Worm (Caenorhabditis elegans) whole organism, young adult: Measurements from ENCODE around the gene C14E2.7.

Experiments used
- B0035.1 ChIP-seq: sonication (generic microtip); optimal IDR thresholded peaks from 2 replicates; lab custom pipeline; 2016; ENCODE audit warnings: missing genetic modification characterization, mild to moderate bottlenecking, missing compliant biosample characterization, missing genotype, missing genetic modification reagents
- B0336.3 ChIP-seq: fragments of 200-800 bp; sonication (Bioruptor generic); IDR thresholded peaks from 2 replicates; pipeline ENCODE4 v1.3.6; 2022; ENCODE audit warnings: missing genetic modification characterization, missing compliant biosample characterization
- C17E4.6 ChIP-seq: fragments of 200-800 bp; sonication (Bioruptor generic); IDR thresholded peaks from 2 replicates; pipeline ENCODE4 v1.3.6; 2022; ENCODE audit warnings: missing genetic modification reagents, missing genetic modification characterization, missing compliant biosample characterization
- F23B12.7 ChIP-seq: sonication (generic microtip); optimal IDR thresholded peaks from 2 replicates; lab custom pipeline; 2017; ENCODE audit warnings: missing genetic modification characterization, mild to moderate bottlenecking, missing compliant biosample characterization, antibody characterized with exemption, moderate library complexity; ENCODE audit not compliant: insufficient read depth
- F37B4.10 ChIP-seq: fragments of 200-800 bp; sonication (Bioruptor generic); IDR thresholded peaks from 2 replicates; pipeline ENCODE4 v1.3.6; 2022; ENCODE audit warnings: missing genetic modification characterization, missing compliant biosample characterization
- F57C9.4 ChIP-seq: sonication (generic microtip); optimal IDR thresholded peaks from 2 replicates; lab custom pipeline; 2017; ENCODE audit warnings: mild to moderate bottlenecking, missing genetic modification characterization, missing compliant biosample characterization
- Y95B8A.8 ChIP-seq: fragments of 200-800 bp; sonication (Bioruptor generic); IDR thresholded peaks from 2 replicates; pipeline ENCODE4 v1.3.6; 2022; ENCODE audit warnings: missing genetic modification reagents, missing genetic modification characterization, missing compliant biosample characterization
- ZK185.1 ChIP-seq: sonication (generic microtip); optimal IDR thresholded peaks from 2 replicates; lab custom pipeline; 2016; ENCODE audit warnings: mild to moderate bottlenecking, missing genetic modification characterization, missing compliant biosample characterization; ENCODE audit not compliant: poor library complexity, severe bottlenecking
- ama-1 ChIP-seq, 3 experiments: fragments of 150-350 bp in 1 of 3; sonication (generic microtip) in 2 of 3; optimal IDR thresholded peaks; 2 replicates each; lab custom pipeline; 2014 to 2018; ENCODE audit warnings: missing biosample characterization in 2 of 3, missing genetic modification characterization in 2 of 3, missing genetic modification reagents in 2 of 3
- aptf-3 ChIP-seq: fragments of 200-800 bp; sonication (Bioruptor generic); IDR thresholded peaks from 2 replicates; pipeline ENCODE4 v1.3.6; 2022; ENCODE audit warnings: missing genetic modification characterization, missing compliant biosample characterization
- cebp-1 ChIP-seq, 2 experiments: fragments of 200-800 bp in 1 of 2; sonication (Bioruptor generic) in 1 of 2; sonication (generic microtip) in 1 of 2; IDR thresholded peaks in 1 of 2; optimal IDR thresholded peaks in 1 of 2; 2 replicates each; pipeline versions ENCODE4 v1.3.6 to Lab custom; 2017 to 2022; ENCODE audit warnings: missing compliant biosample characterization in 2 of 2, missing genetic modification characterization in 2 of 2, mild to moderate bottlenecking in 1 of 2, missing genetic modification reagents in 1 of 2, moderate library complexity in 1 of 2
- ceh-40 ChIP-seq: fragments of 200-800 bp; sonication (Bioruptor generic); IDR thresholded peaks from 2 replicates; pipeline ENCODE4 v1.3.6; 2022; ENCODE audit warnings: missing genetic modification characterization, missing compliant biosample characterization
- chd-7 ChIP-seq: sonication (generic microtip); optimal IDR thresholded peaks from 2 replicates; lab custom pipeline; 2016; ENCODE audit warnings: mild to moderate bottlenecking, missing genetic modification characterization, moderate library complexity, missing compliant biosample characterization
- dox-1 ChIP-seq: fragments of 200-800 bp; sonication (Bioruptor generic); IDR thresholded peaks from 2 replicates; pipeline ENCODE4 v1.3.6; 2022; ENCODE audit warnings: missing genetic modification reagents, missing genetic modification characterization, missing compliant biosample characterization
- dpl-1 ChIP-seq: fragments of 150-350 bp; optimal IDR thresholded peaks from 2 replicates; lab custom pipeline; 2014; ENCODE audit warnings: missing biosample characterization, missing genetic modification reagents, missing genetic modification characterization
- efl-1 ChIP-seq: fragments of 150-350 bp; optimal IDR thresholded peaks from 2 replicates; lab custom pipeline; 2014; ENCODE audit warnings: missing biosample characterization, missing genetic modification reagents, missing genetic modification characterization
- egrh-3 ChIP-seq: fragments of 200-800 bp; sonication (Bioruptor generic); IDR thresholded peaks from 2 replicates; pipeline ENCODE4 v1.3.6; 2022; ENCODE audit warnings: missing genetic modification reagents, missing genetic modification characterization, missing compliant biosample characterization
- gei-17 ChIP-seq: fragments of 200-800 bp; sonication (Bioruptor generic); optimal IDR thresholded peaks from 2 replicates; lab custom pipeline; 2018; ENCODE audit warnings: mild to moderate bottlenecking, missing genetic modification characterization, missing compliant biosample characterization
- hlh-12 ChIP-seq: sonication (generic microtip); optimal IDR thresholded peaks from 2 replicates; lab custom pipeline; 2016; ENCODE audit warnings: missing genetic modification characterization, missing compliant biosample characterization
- hmg-1.2 ChIP-seq: fragments of 200-800 bp; sonication (Bioruptor generic); IDR thresholded peaks from 2 replicates; pipeline ENCODE4 v1.3.6; 2022; ENCODE audit warnings: missing genetic modification reagents, missing genetic modification characterization, missing compliant biosample characterization
- lag-1 ChIP-seq: fragments of 200-800 bp; sonication (Bioruptor generic); IDR thresholded peaks from 2 replicates; pipeline ENCODE4 v1.3.6; 2022; ENCODE audit warnings: missing genetic modification reagents, missing genetic modification characterization, missing compliant biosample characterization
- lin-26 ChIP-seq: fragments of 200-800 bp; sonication (Bioruptor generic); IDR thresholded peaks from 2 replicates; pipeline ENCODE4 v1.3.6; 2022; ENCODE audit warnings: missing genetic modification reagents, missing genetic modification characterization, missing compliant biosample characterization
- lin-40 ChIP-seq: sonication (generic microtip); optimal IDR thresholded peaks from 2 replicates; lab custom pipeline; 2016; ENCODE audit warnings: missing genetic modification characterization, mild to moderate bottlenecking, missing compliant biosample characterization, missing genotype, missing genetic modification reagents
- lsl-1 ChIP-seq: fragments of 200-800 bp; sonication (Bioruptor generic); optimal IDR thresholded peaks from 2 replicates; lab custom pipeline; 2018; ENCODE audit warnings: mild to moderate bottlenecking, missing genetic modification characterization, moderate library complexity, missing compliant biosample characterization
- madf-3 ChIP-seq: fragments of 200-800 bp; sonication (Bioruptor generic); IDR thresholded peaks from 2 replicates; pipeline ENCODE4 v1.3.6; 2022; ENCODE audit warnings: missing genetic modification reagents, missing genetic modification characterization, missing compliant biosample characterization
- mes-4 ChIP-seq: sonication (generic microtip); optimal IDR thresholded peaks from 2 replicates; lab custom pipeline; 2016; ENCODE audit warnings: missing genotype, missing genetic modification characterization, missing compliant biosample characterization
- nhr-120 ChIP-seq: fragments of 200-800 bp; sonication (Bioruptor generic); IDR thresholded peaks from 2 replicates; pipeline ENCODE4 v1.3.6; 2022; ENCODE audit warnings: missing genetic modification characterization, missing compliant biosample characterization
- nhr-90 ChIP-seq: sonication (generic microtip); optimal IDR thresholded peaks from 2 replicates; lab custom pipeline; 2016; ENCODE audit warnings: missing genotype, mild to moderate bottlenecking, missing genetic modification characterization, missing compliant biosample characterization
- pbrm-1 ChIP-seq: fragments of 200-800 bp; sonication (Bioruptor generic); IDR thresholded peaks from 2 replicates; pipeline ENCODE4 v1.3.6; 2022; ENCODE audit warnings: missing genetic modification reagents, missing genetic modification characterization, missing compliant biosample characterization
- pha-4 ChIP-seq: fragments of 150-350 bp; sonication (generic microtip); optimal IDR thresholded peaks from 2 replicates; lab custom pipeline; 2014; ENCODE audit warnings: missing biosample characterization, missing genetic modification reagents, missing genetic modification characterization
- rcor-1 ChIP-seq: fragments of 200-800 bp; sonication (Bioruptor generic); IDR thresholded peaks from 2 replicates; pipeline ENCODE4 v1.3.6; 2022; ENCODE audit warnings: missing genetic modification reagents, missing genetic modification characterization, missing compliant biosample characterization
- rec-8 ChIP-seq, 2 experiments: sonication (generic microtip); optimal IDR thresholded peaks; 2 replicates each; lab custom pipeline; 2016; ENCODE audit warnings: mild to moderate bottlenecking in 2 of 2, missing genetic modification characterization in 2 of 2, missing genetic modification reagents in 2 of 2, missing genotype in 2 of 2, missing biosample characterization in 1 of 2, missing compliant biosample characterization in 1 of 2, moderate library complexity in 1 of 2
- sea-2 ChIP-seq: fragments of 200-800 bp; sonication (Bioruptor generic); IDR thresholded peaks from 2 replicates; pipeline ENCODE4 v1.3.6; 2022; ENCODE audit warnings: missing genetic modification characterization, missing compliant biosample characterization
- snpc-1.1 ChIP-seq: sonication (generic microtip); optimal IDR thresholded peaks from 2 replicates; lab custom pipeline; 2017; ENCODE audit warnings: missing genetic modification characterization, mild to moderate bottlenecking, missing compliant biosample characterization, antibody characterized with exemption, moderate library complexity, missing genotype, missing genetic modification reagents; ENCODE audit not compliant: insufficient read depth
- somi-1 ChIP-seq: fragments of 200-800 bp; sonication (Bioruptor generic); optimal IDR thresholded peaks from 2 replicates; lab custom pipeline; 2018; ENCODE audit warnings: mild to moderate bottlenecking, missing genetic modification characterization, missing compliant biosample characterization
- unc-130 ChIP-seq: sonication (generic microtip); optimal IDR thresholded peaks from 2 replicates; lab custom pipeline; 2016; ENCODE audit warnings: missing genetic modification reagents, missing genetic modification characterization, missing compliant biosample characterization
- xnd-1 ChIP-seq: sonication (generic microtip); optimal IDR thresholded peaks from 2 replicates; lab custom pipeline; 2016; ENCODE audit warnings: missing genotype, missing genetic modification reagents, missing genetic modification characterization, missing compliant biosample characterization
- zim-3 ChIP-seq: sonication (generic microtip); optimal IDR thresholded peaks from 2 replicates; lab custom pipeline; 2017; ENCODE audit warnings: mild to moderate bottlenecking, missing genetic modification characterization, moderate library complexity, missing compliant biosample characterization
- ztf-28 ChIP-seq: fragments of 200-800 bp; sonication (Bioruptor generic); IDR thresholded peaks from 2 replicates; pipeline ENCODE4 v1.3.6; 2022; ENCODE audit warnings: missing genetic modification reagents, missing genetic modification characterization, missing compliant biosample characterization

The C14E2.7 gene

DNA sequence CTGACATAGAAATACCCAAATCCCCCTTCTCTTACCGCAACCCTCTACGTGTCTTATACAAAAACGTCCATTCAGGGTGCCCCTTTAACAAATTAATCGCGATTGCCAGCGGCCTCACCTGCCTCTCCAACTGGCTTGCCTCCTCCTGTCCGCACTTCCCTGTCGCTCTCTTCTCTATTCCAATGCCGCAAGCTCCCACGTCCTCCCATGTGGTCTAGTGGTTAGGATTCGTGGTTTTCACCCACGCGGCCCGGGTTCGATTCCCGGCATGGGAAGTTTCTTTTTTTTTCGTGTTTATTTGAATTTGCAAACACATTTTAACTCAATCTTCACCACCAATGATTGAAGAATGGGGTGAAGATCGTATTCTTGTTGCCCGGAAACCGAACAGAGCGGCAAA is 42.4 kb downstream of the C14E2.7 start (continued):
- 0 out of 2 replicates have a peak, but pooled peaks have one; percentile 43 for TF ChIP-seq cebp-1 (GFP tag; IDR thresholded peaks at IDR 0.05; lab: Robert Waterston, UW)
- no peak for TF ChIP-seq cebp-1 (tag; optimal IDR thresholded peaks at IDR 0.05; lab: Kevin White, UChicago)
- no peak for TF ChIP-seq lag-1 (GFP tag; lab: Robert Waterston, UW)
- peak; percentile 81 for TF ChIP-seq nhr-90 (tag; lab: Kevin White, UChicago)
- no peak for TF ChIP-seq lin-40 (tag; lab: Kevin White, UChicago)
- TF ChIP-seq Y95B8A.8 (GFP tag; lab: Robert Waterston, UW): no peak
- no peak for TF ChIP-seq lsl-1 (GFP tag; lab: Kevin White, UChicago)
- peak; percentile 82 for TF ChIP-seq gei-17 (GFP tag; lab: Kevin White, UChicago)
- 0 out of 2 replicates have a peak, but pooled peaks have one; percentile 30 for TF ChIP-seq ztf-28 (GFP tag; lab: Robert Waterston, UW)
- TF ChIP-seq rec-8 (tag; optimal IDR thresholded peaks at IDR 0.05; lab: Kevin White, UChicago): peak in 1 of 2 experiments; percentile 8
- TF ChIP-seq C17E4.6 (GFP tag; lab: Robert Waterston, UW): no peak
- peak; percentile 90 for TF ChIP-seq dox-1 (GFP tag; lab: Robert Waterston, UW)
- no peak for TF ChIP-seq hlh-12 (tag; lab: Kevin White, UChicago)
- no peak for TF ChIP-seq aptf-3 (GFP tag; lab: Robert Waterston, UW)
- TF ChIP-seq chd-7: no peak
- TF ChIP-seq mes-4 (tag; lab: Kevin White, UChicago): peak; percentile 43
- peak; percentile 82; the same call in 1 of the 2 replicates for TF ChIP-seq lin-26 (GFP tag; lab: Robert Waterston, UW)
- no peak for TF ChIP-seq madf-3
- TF ChIP-seq ZK185.1 (tag; lab: Kevin White, UChicago): no peak
- 0 out of 2 replicates have a peak, but pooled peaks have one; percentile 12 for TF ChIP-seq ceh-40 (GFP tag; lab: Robert Waterston, UW)
- peak; percentile 84 for TF ChIP-seq rcor-1 (GFP tag; lab: Robert Waterston, UW)
- TF ChIP-seq ama-1 (optimal IDR thresholded peaks at IDR 0.05; lab: Kevin White, UChicago): no peak
- peak in 1 of 2 experiments; percentile 82 for TF ChIP-seq ama-1 (GFP tag; optimal IDR thresholded peaks at IDR 0.05; lab: Kevin White, UChicago)
- no peak for TF ChIP-seq nhr-120 (GFP tag; lab: Robert Waterston, UW)
- TF ChIP-seq egrh-3 (GFP tag; lab: Robert Waterston, UW): peak; percentile 69
- no peak for TF ChIP-seq sea-2 (GFP tag; lab: Robert Waterston, UW)
- no peak for TF ChIP-seq unc-130 (GFP tag; lab: Kevin White, UChicago)
- no peak for TF ChIP-seq xnd-1 (tag; lab: Kevin White, UChicago)
- TF ChIP-seq somi-1 (GFP tag; lab: Kevin White, UChicago): no peak
- no peak for TF ChIP-seq zim-3 (tag; lab: Kevin White, UChicago)
- no peak for TF ChIP-seq F23B12.7 (tag; lab: Kevin White, UChicago)
- no peak for TF ChIP-seq B0336.3 (GFP tag; lab: Robert Waterston, UW)
- TF ChIP-seq snpc-1.1 (tag; lab: Kevin White, UChicago): peak; percentile 23
- peak; percentile 82 for TF ChIP-seq pbrm-1 (GFP tag; lab: Robert Waterston, UW)
- no peak for TF ChIP-seq pha-4 (tag; lab: Kevin White, UChicago)
- peak; percentile 5 for TF ChIP-seq B0035.1 (tag; lab: Kevin White, UChicago)
- no peak for TF ChIP-seq dpl-1 (GFP tag; lab: Kevin White, UChicago)
- TF ChIP-seq F37B4.10 (GFP tag; lab: Robert Waterston, UW): no peak
- no peak for TF ChIP-seq efl-1
- TF ChIP-seq F57C9.4 (tag; lab: Kevin White, UChicago): no peak
- TF ChIP-seq hmg-1.2 (GFP tag; lab: Robert Waterston, UW): peak; percentile 83
